Fruit fly (Drosophila melanogaster): ENCODE measurements around the gene GAPsec.

GAPsec gene

dm6 chr3L:8655217-8655896 is 31.7 kb upstream of the GAPsec start:
- TF ChIP-seq noc (tag; optimal IDR thresholded peaks at IDR 0.05) = peak; percentile 20

DNA sequence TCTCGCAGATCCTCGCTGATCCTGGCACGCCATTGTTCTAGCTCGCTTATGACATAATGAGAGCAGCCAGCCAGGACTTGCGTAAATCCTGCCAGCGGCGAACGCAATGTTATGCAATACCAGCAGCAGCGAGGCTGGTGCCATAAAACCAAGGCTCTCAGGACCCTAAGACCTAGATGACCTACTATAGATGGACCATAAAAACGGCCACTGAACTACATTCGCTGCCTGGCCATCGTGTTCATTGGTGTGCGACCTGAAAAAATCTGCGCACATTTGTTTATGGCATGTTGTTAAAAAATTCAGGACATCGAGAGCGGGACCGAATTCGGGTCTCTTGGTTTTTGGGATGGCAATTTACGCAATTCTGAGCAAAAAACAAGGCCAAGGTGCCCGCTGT is 29.9 kb upstream of the GAPsec start:
- no peak for TF ChIP-seq noc (tag; optimal IDR thresholded peaks at IDR 0.05)

dm6 chr3L:8652572-8652977 is 28.9 kb upstream of the GAPsec start:
- TF ChIP-seq noc (tag; optimal IDR thresholded peaks at IDR 0.05) = no peak

- no peak for TF ChIP-seq noc (tag; optimal IDR thresholded peaks at IDR 0.05)
Observed at dm6 chr3L:8651876-8652571, 28.3 kb upstream of the GAPsec start.

dm6 chr3L:8648836-8649235 is 25.1 kb upstream of the GAPsec start, which contains the start of gene Arr2:
Gene Arr2, minus strand, starts transcription at chr3L:8648936.
- no peak for TF ChIP-seq noc (tag; optimal IDR thresholded peaks at IDR 0.05)

DNA sequence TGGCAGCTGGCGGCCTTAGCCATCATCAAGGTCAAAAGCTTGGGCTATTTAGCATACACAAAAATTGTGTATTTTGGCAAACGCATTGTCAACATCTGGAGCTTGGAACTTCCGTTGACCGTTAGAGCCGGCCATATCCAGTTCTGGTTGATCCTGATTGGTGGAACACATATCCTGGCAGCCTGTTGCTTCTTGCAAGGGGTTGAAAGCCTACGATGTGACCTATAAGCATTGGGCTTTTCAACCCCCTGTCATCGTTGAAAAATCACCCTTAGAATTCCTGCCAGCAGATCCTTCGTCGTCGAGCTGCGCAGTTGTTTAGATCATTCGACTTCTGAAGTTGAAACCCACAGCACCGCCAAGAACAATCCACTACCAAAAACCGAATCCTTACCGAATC is 23.1 kb upstream of the GAPsec start, which contains the start of the genes CG13305 and Pex7:
Gene CG13305 (minus strand): TSS at position 2 of the 400 bp plus-strand sequence.
Gene Pex7 (plus strand): TSS at position 325 of the 400 bp plus-strand sequence.
- no peak for TF ChIP-seq noc (tag; optimal IDR thresholded peaks at IDR 0.05)

DNA sequence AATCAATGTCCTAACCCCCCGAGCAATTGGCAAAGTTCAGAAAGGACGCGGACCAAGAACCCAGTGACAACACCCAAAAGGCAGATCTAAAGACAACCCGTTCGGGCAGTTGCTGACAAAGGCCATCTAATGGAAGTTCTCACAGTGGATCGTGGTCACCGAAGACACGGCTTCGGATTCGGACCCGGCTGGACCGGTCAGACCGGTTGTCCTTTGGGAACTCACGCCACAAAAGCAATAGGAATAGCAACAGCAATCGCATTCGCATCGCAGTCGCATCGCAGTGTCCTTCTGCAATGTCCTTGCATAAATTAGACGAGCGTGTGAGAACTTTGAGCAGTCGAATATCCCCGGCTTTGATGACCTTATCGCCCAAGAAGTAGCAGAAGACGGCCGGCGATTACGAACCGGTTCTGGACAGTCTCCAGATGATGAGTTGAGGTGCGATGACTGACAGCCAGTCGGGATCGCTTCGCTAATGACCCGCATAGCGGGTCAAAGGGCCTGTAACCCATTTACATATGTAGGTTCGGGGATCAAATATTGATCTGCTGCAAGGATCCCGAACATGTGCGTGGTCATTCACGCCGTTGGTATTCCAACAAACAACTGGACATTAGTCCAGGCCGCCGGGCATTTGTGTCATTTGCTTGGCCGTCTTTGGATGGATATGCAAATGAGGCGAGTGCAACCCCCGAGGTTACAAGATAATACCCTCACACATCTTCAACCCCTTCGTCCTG is 20.3 kb upstream of the GAPsec start:
- TF ChIP-seq noc (tag; optimal IDR thresholded peaks at IDR 0.05) = no peak

- TF ChIP-seq noc (tag; optimal IDR thresholded peaks at IDR 0.05) = no peak
Observed at dm6 chr3L:8641049-8641448, 17.3 kb upstream of the GAPsec start.

DNA sequence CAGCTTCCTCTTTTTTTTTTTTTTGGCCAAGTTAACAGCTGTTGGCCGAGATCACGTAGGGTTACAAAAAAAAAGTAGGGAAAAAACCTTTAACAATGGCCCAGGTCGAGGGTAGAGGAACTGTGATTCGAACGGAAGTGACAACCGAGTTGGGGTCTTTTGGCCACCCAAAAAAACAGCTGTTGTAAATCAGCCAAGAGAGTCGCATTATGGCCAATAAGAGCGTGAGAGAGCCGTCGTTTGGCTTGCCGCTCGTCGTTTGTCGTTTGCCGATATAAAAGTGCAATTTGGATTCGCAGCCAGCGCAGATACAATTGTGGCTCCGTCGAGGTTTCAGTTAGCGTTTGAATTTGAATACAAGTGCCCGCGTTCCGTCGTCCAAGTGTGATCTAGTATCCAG is 16.4 kb upstream of the GAPsec start, which contains the start of gene Cpr66D:
Gene Cpr66D (plus strand): TSS at position 301 of the 400 bp plus-strand sequence.
- TF ChIP-seq noc (tag; optimal IDR thresholded peaks at IDR 0.05) = no peak

DNA sequence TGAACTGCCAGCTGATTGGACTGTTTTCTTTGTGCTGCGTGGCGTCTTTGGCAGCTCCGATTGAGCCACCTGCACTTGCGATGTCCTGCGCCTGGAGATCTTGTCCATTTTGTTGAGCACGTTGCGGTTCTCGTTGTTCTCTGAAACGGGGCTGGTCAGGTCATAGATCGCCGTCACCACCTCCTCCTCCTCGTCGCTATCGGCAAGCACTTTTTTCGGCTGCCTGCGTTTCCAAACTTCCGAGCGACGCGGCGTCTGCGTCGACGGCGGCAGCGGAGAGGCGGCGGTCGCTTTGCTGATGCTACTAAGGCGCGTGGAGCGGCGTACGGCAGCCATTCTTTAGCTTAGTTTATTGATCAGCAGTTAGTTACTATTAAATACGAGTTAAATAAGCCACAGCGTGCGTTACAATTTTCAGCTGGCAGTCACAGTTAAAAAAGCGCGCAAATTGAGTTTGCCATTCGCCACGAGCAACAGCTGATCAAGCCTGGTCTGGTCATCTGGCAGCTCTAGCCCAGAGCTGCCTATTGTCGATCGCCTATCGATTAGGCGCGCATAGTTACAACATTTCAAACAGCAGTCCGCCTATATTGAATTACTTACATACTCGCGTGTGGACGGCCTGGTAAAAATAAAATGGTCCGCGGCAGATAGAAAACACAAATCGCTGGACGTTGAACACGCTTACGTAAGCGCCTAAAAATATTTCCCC is 10.1 kb upstream of the GAPsec start, which contains the start of gene Cdc6:
Gene Cdc6 (minus strand): TSS at position 456 of the 712 bp plus-strand sequence.
- TF ChIP-seq noc (tag; optimal IDR thresholded peaks at IDR 0.05) = no peak

DNA sequence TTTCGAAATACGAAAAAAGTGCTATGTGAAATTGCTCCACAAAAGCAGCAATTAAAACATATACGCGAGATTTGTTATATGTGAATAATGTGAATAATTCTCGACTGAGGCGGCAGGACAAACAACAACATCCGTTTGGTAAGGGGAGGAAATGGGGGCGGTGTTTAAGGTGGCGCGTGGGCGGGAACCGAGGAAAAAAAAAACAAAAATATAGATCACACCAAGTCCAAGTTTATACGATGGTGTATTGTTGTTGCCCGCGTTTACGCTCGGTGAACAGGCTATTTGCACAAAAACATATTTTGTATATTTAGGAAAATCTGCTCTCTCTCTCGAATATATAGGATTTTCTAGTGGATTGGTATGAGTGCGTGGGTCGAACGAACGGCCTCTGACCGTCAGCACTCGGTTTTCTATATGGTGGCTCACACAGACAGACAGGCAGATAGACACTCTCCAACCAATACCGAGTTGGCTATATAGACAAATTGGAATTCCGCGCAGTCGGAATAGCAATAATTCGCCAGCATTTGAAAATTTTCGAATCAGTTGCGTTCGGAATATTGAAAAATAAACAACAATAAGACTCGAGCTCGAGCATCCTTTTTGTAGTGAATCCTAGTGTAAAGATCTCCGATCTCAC is 6.1 kb upstream of the GAPsec start:
- TF ChIP-seq noc (tag; optimal IDR thresholded peaks at IDR 0.05) = no peak

- no peak for TF ChIP-seq noc (tag; optimal IDR thresholded peaks at IDR 0.05)
Observed at dm6 chr3L:8628964-8629363, 5.3 kb upstream of the GAPsec start.

- no peak for TF ChIP-seq noc (tag; optimal IDR thresholded peaks at IDR 0.05)
Observed at dm6 chr3L:8627839-8628827, 4.4 kb upstream of the GAPsec start.

DNA sequence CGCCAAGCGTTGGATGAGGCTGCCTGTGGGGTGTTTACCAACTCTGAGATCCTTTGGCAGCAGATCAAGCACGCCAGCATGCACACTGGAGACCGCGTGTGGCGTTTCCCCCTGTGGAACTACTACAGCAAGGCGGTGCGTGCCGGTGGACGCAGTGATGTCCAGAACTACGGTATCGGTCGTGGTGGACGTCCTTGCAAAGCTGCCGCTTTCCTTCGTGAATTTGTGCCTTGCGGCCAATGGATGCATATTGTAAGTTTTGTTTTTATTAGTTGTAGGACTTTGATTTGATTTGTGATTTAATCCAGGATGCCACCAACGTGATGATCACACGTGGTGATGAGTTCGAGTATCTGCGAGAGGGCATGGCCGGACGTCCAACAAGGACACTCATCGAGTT is 2.2 kb downstream of the GAPsec start:
- no peak for TF ChIP-seq noc (tag; optimal IDR thresholded peaks at IDR 0.05)

Data from whole organism, larva.